Worm (Caenorhabditis elegans) whole organism, L4 larva: ENCODE data around the gene Y43F8C.11.

Source experiments
- aly-2 ChIP-seq: sonication (generic microtip); optimal IDR thresholded peaks from 2 replicates; lab custom pipeline; 2018; ENCODE audit warnings: missing biosample characterization, missing genetic modification characterization
- attf-4 ChIP-seq: sonication (generic microtip); optimal IDR thresholded peaks from 3 replicates; lab custom pipeline; 2017; ENCODE audit warnings: missing biosample characterization, missing genetic modification characterization
- ceh-28 ChIP-seq: fragments of 150-350 bp; optimal IDR thresholded peaks from 2 replicates; lab custom pipeline; 2014; ENCODE audit warnings: missing biosample characterization, missing genetic modification reagents, missing genetic modification characterization
- fos-1 ChIP-seq: fragments of 150-350 bp; optimal IDR thresholded peaks from 2 replicates; lab custom pipeline; 2014; ENCODE audit warnings: missing biosample characterization, missing genetic modification characterization
- lin-1 ChIP-seq: fragments of 200-800 bp; sonication (Bioruptor generic); IDR thresholded peaks from 2 replicates; pipeline ENCODE4 v1.3.6; 2022; ENCODE audit warnings: missing genetic modification reagents, missing genetic modification characterization, missing compliant biosample characterization
- lin-29 ChIP-seq: fragments of 200-800 bp; sonication (Bioruptor generic); IDR thresholded peaks from 2 replicates; pipeline ENCODE4 v1.3.6; 2022; ENCODE audit warnings: missing genetic modification reagents, missing genetic modification characterization, missing compliant biosample characterization
- lin-39 ChIP-seq: fragments of 150-350 bp; optimal IDR thresholded peaks from 2 replicates; lab custom pipeline; 2014; ENCODE audit warnings: missing biosample characterization, missing genetic modification reagents, missing genetic modification characterization
- mdl-1 ChIP-seq, 2 experiments: fragments of 150-350 bp in 1 of 2; sonication (generic microtip) in 1 of 2; optimal IDR thresholded peaks; 2 replicates each; lab custom pipeline; 2014 to 2017; ENCODE audit warnings: missing biosample characterization in 2 of 2, missing genetic modification characterization in 2 of 2
- mep-1 ChIP-seq: fragments of 150-350 bp; sonication (generic microtip); optimal IDR thresholded peaks from 3 replicates; lab custom pipeline; 2014; ENCODE audit warnings: missing biosample characterization, missing genetic modification characterization
- saeg-2 ChIP-seq: fragments of 200-800 bp; sonication (Bioruptor generic); IDR thresholded peaks from 2 replicates; pipeline ENCODE4 v1.3.6; 2022; ENCODE audit warnings: missing genetic modification reagents, missing genetic modification characterization, missing compliant biosample characterization
- skn-1 ChIP-seq: fragments of 150-350 bp; optimal IDR thresholded peaks from 2 replicates; lab custom pipeline; 2014; ENCODE audit warnings: missing biosample characterization, missing genetic modification characterization
- unc-62 ChIP-seq, 3 experiments: fragments of 150-350 bp in 1 of 3; sonication (generic microtip); optimal IDR thresholded peaks in 2 of 3; peaks in 1 of 3; 1 replicate in 1 of 3; 2 replicates in 2 of 3; lab custom pipeline; 2014 to 2017; ENCODE audit warnings: missing biosample characterization in 3 of 3, missing genetic modification characterization in 3 of 3, missing genetic modification reagents in 3 of 3, missing genotype in 1 of 3
- vab-7 ChIP-seq: fragments of 200-800 bp; sonication (Bioruptor generic); IDR thresholded peaks from 2 replicates; pipeline ENCODE4 v1.3.6; 2022; ENCODE audit warnings: missing genetic modification reagents, missing genetic modification characterization, missing compliant biosample characterization
- zag-1 ChIP-seq: fragments of 150-350 bp; optimal IDR thresholded peaks from 2 replicates; lab custom pipeline; 2014; ENCODE audit warnings: missing biosample characterization, missing genetic modification characterization

- TF ChIP-seq lin-29 (no peak), lin-39 (no peak), saeg-2 (no peak), mdl-1 (tag; optimal IDR thresholded peaks at IDR 0.05; lab: Kevin White, UChicago) (no peak), ceh-28 (no peak), vab-7 (GFP tag; lab: Robert Waterston, UW) (no peak), aly-2 (tag; lab: Kevin White, UChicago) (no peak), attf-4 (tag; lab: Kevin White, UChicago) (no peak), mep-1 (tag; lab: Kevin White, UChicago) (no peak), fos-1 (tag; lab: Kevin White, UChicago) (no peak), unc-62 (GFP tag; optimal IDR thresholded peaks at IDR 0.05 in 1 of 2; lab: Kevin White, UChicago) (no peak), unc-62 (tag; optimal IDR thresholded peaks at IDR 0.05; lab: Kevin White, UChicago) (no peak), lin-1 (GFP tag; lab: Robert Waterston, UW) (no peak), skn-1 (tag; lab: Kevin White, UChicago) (no peak), zag-1 (tag; lab: Kevin White, UChicago) (no peak)
Observed at ce11 chrV:19708849-19709248, 38.8 kb downstream of the Y43F8C.11 start, which contains the start of gene srv-3.
